Worm (Caenorhabditis elegans) whole organism, late embryonic: ENCODE data around the gene Y51A2D.8.

Source experiments
- F13H6.1 ChIP-seq: sonication (generic microtip); optimal IDR thresholded peaks from 2 replicates; lab custom pipeline; 2016; ENCODE audit warnings: missing genetic modification characterization, missing compliant biosample characterization
- K09A11.1 ChIP-seq: sonication (generic microtip); optimal IDR thresholded peaks from 2 replicates; lab custom pipeline; 2017; ENCODE audit warnings: antibody characterized with exemption, mild to moderate bottlenecking, missing genetic modification characterization, missing compliant biosample characterization; ENCODE audit not compliant: insufficient read depth
- T23F11.4 ChIP-seq: fragments of 200-800 bp; sonication (Bioruptor generic); optimal IDR thresholded peaks from 2 replicates; lab custom pipeline; 2018; ENCODE audit warnings: mild to moderate bottlenecking, missing genetic modification characterization, missing compliant biosample characterization
- Y22D7AL.16 ChIP-seq: sonication (generic microtip); optimal IDR thresholded peaks from 2 replicates; lab custom pipeline; 2016; ENCODE audit warnings: missing genetic modification characterization, missing compliant biosample characterization
- ahr-1 ChIP-seq: sonication (generic microtip); optimal IDR thresholded peaks from 2 replicates; lab custom pipeline; 2016; ENCODE audit warnings: missing genetic modification characterization, missing compliant biosample characterization
- ceh-14 ChIP-seq: sonication (generic microtip); optimal IDR thresholded peaks from 2 replicates; lab custom pipeline; 2016; ENCODE audit warnings: missing genotype, missing genetic modification characterization, missing compliant biosample characterization
- ceh-19 ChIP-seq: fragments of 200-800 bp; sonication (Bioruptor generic); optimal IDR thresholded peaks from 2 replicates; lab custom pipeline; 2018; ENCODE audit warnings: mild to moderate bottlenecking, missing genetic modification characterization, missing compliant biosample characterization
- ceh-24 ChIP-seq: sonication (generic microtip); optimal IDR thresholded peaks from 2 replicates; lab custom pipeline; 2016; ENCODE audit warnings: mild to moderate bottlenecking, missing genetic modification characterization, missing compliant biosample characterization
- ceh-6 ChIP-seq: fragments of 200-800 bp; sonication (Bioruptor generic); optimal IDR thresholded peaks from 2 replicates; lab custom pipeline; 2018; ENCODE audit warnings: mild to moderate bottlenecking, missing genetic modification characterization, missing compliant biosample characterization
- dmd-4 ChIP-seq: sonication (generic microtip); optimal IDR thresholded peaks from 2 replicates; lab custom pipeline; 2016; ENCODE audit warnings: borderline replicate concordance, missing genetic modification characterization, missing compliant biosample characterization
- dve-1 ChIP-seq: sonication (generic microtip); optimal IDR thresholded peaks from 2 replicates; lab custom pipeline; 2017; ENCODE audit warnings: antibody characterized with exemption, mild to moderate bottlenecking, missing genetic modification characterization, missing compliant biosample characterization
- elt-2 ChIP-seq: sonication (generic microtip); optimal IDR thresholded peaks from 2 replicates; lab custom pipeline; 2016; ENCODE audit warnings: missing genetic modification reagents, missing genetic modification characterization, missing compliant biosample characterization
- elt-4 ChIP-seq: sonication (generic microtip); optimal IDR thresholded peaks from 2 replicates; lab custom pipeline; 2016; ENCODE audit warnings: missing genetic modification characterization, missing compliant biosample characterization
- ets-4 ChIP-seq: sonication (generic microtip); optimal IDR thresholded peaks from 2 replicates; lab custom pipeline; 2016; ENCODE audit warnings: missing genetic modification characterization, missing compliant biosample characterization
- eyg-1 ChIP-seq: sonication (generic microtip); optimal IDR thresholded peaks from 2 replicates; lab custom pipeline; 2016; ENCODE audit warnings: missing genotype, missing genetic modification characterization, missing compliant biosample characterization
- fax-1 ChIP-seq: sonication (generic microtip); optimal IDR thresholded peaks from 2 replicates; lab custom pipeline; 2016; ENCODE audit warnings: missing genotype, missing genetic modification characterization, missing compliant biosample characterization
- fkh-10 ChIP-seq: fragments of 150-350 bp; optimal IDR thresholded peaks from 2 replicates; lab custom pipeline; 2014; ENCODE audit warnings: missing biosample characterization, missing genetic modification reagents, missing genetic modification characterization
- fkh-6 ChIP-seq: sonication (generic microtip); optimal IDR thresholded peaks from 2 replicates; lab custom pipeline; 2016; ENCODE audit warnings: missing genetic modification characterization, missing compliant biosample characterization
- gmeb-2 ChIP-seq: sonication (generic microtip); optimal IDR thresholded peaks from 2 replicates; lab custom pipeline; 2016; ENCODE audit warnings: missing genetic modification characterization, inconsistent platforms, missing compliant biosample characterization
- hlh-30 ChIP-seq: sonication (generic microtip); optimal IDR thresholded peaks from 2 replicates; lab custom pipeline; 2017; ENCODE audit warnings: antibody characterized with exemption, missing genetic modification characterization, missing compliant biosample characterization; ENCODE audit not compliant: insufficient read depth
- hlh-6 ChIP-seq: sonication (generic microtip); optimal IDR thresholded peaks from 2 replicates; lab custom pipeline; 2016; ENCODE audit warnings: missing genotype, missing genetic modification characterization, missing compliant biosample characterization
- lin-11 ChIP-seq: fragments of 200-800 bp; sonication (Bioruptor generic); optimal IDR thresholded peaks from 2 replicates; lab custom pipeline; 2018; ENCODE audit warnings: mild to moderate bottlenecking, missing genetic modification characterization, missing compliant biosample characterization
- mec-3 ChIP-seq: sonication (generic microtip); optimal IDR thresholded peaks from 2 replicates; lab custom pipeline; 2016; ENCODE audit warnings: borderline replicate concordance, missing genetic modification characterization, missing compliant biosample characterization
- nhr-11 ChIP-seq: fragments of 150-350 bp; optimal IDR thresholded peaks from 2 replicates; lab custom pipeline; 2014; ENCODE audit warnings: missing biosample characterization, missing genetic modification characterization
- nhr-232 ChIP-seq: sonication (generic microtip); optimal IDR thresholded peaks from 2 replicates; lab custom pipeline; 2016; ENCODE audit warnings: missing genetic modification characterization, missing compliant biosample characterization
- pat-9 ChIP-seq: fragments of 200-800 bp; sonication (Bioruptor generic); optimal IDR thresholded peaks from 2 replicates; lab custom pipeline; 2018; ENCODE audit warnings: mild to moderate bottlenecking, missing genetic modification characterization, moderate library complexity, missing compliant biosample characterization
- pqm-1 ChIP-seq: sonication (generic microtip); optimal IDR thresholded peaks from 2 replicates; lab custom pipeline; 2016; ENCODE audit warnings: missing genetic modification characterization, missing compliant biosample characterization
- ref-2 ChIP-seq: sonication (generic microtip); optimal IDR thresholded peaks from 2 replicates; lab custom pipeline; 2016; ENCODE audit warnings: missing genetic modification characterization, missing compliant biosample characterization
- sdc-2 ChIP-seq: sonication (generic microtip); optimal IDR thresholded peaks from 2 replicates; lab custom pipeline; 2016; ENCODE audit warnings: missing genotype, missing genetic modification characterization, missing compliant biosample characterization
- tbx-2 ChIP-seq: sonication (generic microtip); optimal IDR thresholded peaks from 2 replicates; lab custom pipeline; 2016; ENCODE audit warnings: missing genetic modification characterization, missing compliant biosample characterization
- unc-3 ChIP-seq, 2 experiments: fragments of 200-800 bp in 1 of 2; sonication (Bioruptor generic) in 1 of 2; sonication (generic microtip) in 1 of 2; conservative IDR thresholded peaks in 1 of 2; optimal IDR thresholded peaks in 1 of 2; 2 replicates each; pipeline versions ENCODE4 v1.3.6 to Lab custom; 2016 to 2022; ENCODE audit warnings: missing compliant biosample characterization in 2 of 2, missing genetic modification characterization in 2 of 2, missing genetic modification reagents in 1 of 2
- unc-55 ChIP-seq: sonication (generic microtip); optimal IDR thresholded peaks from 2 replicates; lab custom pipeline; 2017; ENCODE audit warnings: missing biosample characterization, missing genetic modification reagents, missing genetic modification characterization
- unc-86 ChIP-seq: sonication (generic microtip); optimal IDR thresholded peaks from 2 replicates; lab custom pipeline; 2016; ENCODE audit warnings: missing genetic modification characterization, missing compliant biosample characterization
- ztf-16 ChIP-seq: sonication (generic microtip); optimal IDR thresholded peaks from 2 replicates; lab custom pipeline; 2017; ENCODE audit warnings: missing genetic modification characterization, missing compliant biosample characterization

The Y51A2D.8 gene

ce11 chrV:18566352-18566751 lies 12.7 kb upstream of the Y51A2D.8 start:
- TF ChIP-seq dve-1 (tag; lab: Kevin White, UChicago) = peak; percentile 77

- TF ChIP-seq dve-1 (tag; lab: Kevin White, UChicago) (peak; percentile 91), ref-2 (tag; lab: Kevin White, UChicago) (no peak)
Measured at ce11 chrV:18565621-18566020, 12.0 kb upstream of the Y51A2D.8 start.

- TF ChIP-seq nhr-232 (tag; lab: Kevin White, UChicago) = no peak
- no peak for TF ChIP-seq ceh-24 (tag; lab: Kevin White, UChicago)
- TF ChIP-seq ets-4 (tag; lab: Kevin White, UChicago) = no peak
- no peak for TF ChIP-seq T23F11.4 (GFP tag; lab: Kevin White, UChicago)
- TF ChIP-seq sdc-2 = no peak
- no peak for TF ChIP-seq unc-55 (GFP tag; lab: Kevin White, UChicago)
Measured at ce11 chrV:18564786-18565185, 11.1 kb upstream of the Y51A2D.8 start, which contains the start of gene srg-34. Gene srg-34, minus strand, starts transcription at chrV:18564886.

- TF ChIP-seq eyg-1 = no peak
- no peak for TF ChIP-seq fkh-10 (GFP tag; lab: Kevin White, UChicago)
- no peak for TF ChIP-seq ceh-24 (tag; lab: Kevin White, UChicago)
- TF ChIP-seq hlh-6 = no peak
- TF ChIP-seq nhr-11 (tag; lab: Kevin White, UChicago) = no peak
- TF ChIP-seq unc-3 (GFP tag; conservative IDR thresholded peaks at IDR 0.05; lab: Robert Waterston, UW) = no peak
- TF ChIP-seq unc-3 (tag; optimal IDR thresholded peaks at IDR 0.05; lab: Kevin White, UChicago) = no peak
- TF ChIP-seq elt-2 (tag; lab: Kevin White, UChicago) = no peak
- no peak for TF ChIP-seq fkh-6 (tag; lab: Kevin White, UChicago)
- TF ChIP-seq tbx-2 (tag; lab: Kevin White, UChicago) = no peak
- no peak for TF ChIP-seq dmd-4
- TF ChIP-seq ceh-19 (GFP tag; lab: Kevin White, UChicago) = no peak
- no peak for TF ChIP-seq gmeb-2 (tag; lab: Kevin White, UChicago)
- TF ChIP-seq dve-1 (tag; lab: Kevin White, UChicago) = no peak
- TF ChIP-seq pqm-1 (tag; lab: Kevin White, UChicago) = no peak
- no peak for TF ChIP-seq ceh-6 (GFP tag; lab: Kevin White, UChicago)
Measured at ce11 chrV:18560944-18561343, 7.3 kb upstream of the Y51A2D.8 start.

ce11 chrV:18560188-18560587 lies 6.5 kb upstream of the Y51A2D.8 start, which contains the start of gene ttr-26:
Gene ttr-26, minus strand, starts transcription at chrV:18560288.
- TF ChIP-seq mec-3 (tag; lab: Kevin White, UChicago) (no peak), ztf-16 (tag; lab: Kevin White, UChicago) (no peak), dve-1 (tag; lab: Kevin White, UChicago) (no peak), K09A11.1 (tag; lab: Kevin White, UChicago) (no peak), ceh-6 (GFP tag; lab: Kevin White, UChicago) (no peak), unc-55 (GFP tag; lab: Kevin White, UChicago) (no peak), Y22D7AL.16 (tag; lab: Kevin White, UChicago) (no peak), gmeb-2 (tag; lab: Kevin White, UChicago) (no peak), ceh-19 (GFP tag; lab: Kevin White, UChicago) (no peak), tbx-2 (tag; lab: Kevin White, UChicago) (no peak), lin-11 (tag; lab: Kevin White, UChicago) (no peak), pat-9 (no peak), hlh-30 (tag; lab: Kevin White, UChicago) (no peak), hlh-6 (no peak), unc-86 (tag; lab: Kevin White, UChicago) (no peak), elt-4 (tag; lab: Kevin White, UChicago) (no peak)
- TF ChIP-seq, all 69 proteins: peak for 0

- TF ChIP-seq unc-86 (tag; lab: Kevin White, UChicago) (no peak), F13H6.1 (tag; lab: Kevin White, UChicago) (no peak), ahr-1 (tag; lab: Kevin White, UChicago) (no peak), eyg-1 (no peak), ceh-14 (no peak), fax-1 (tag; lab: Kevin White, UChicago) (no peak), gmeb-2 (tag; lab: Kevin White, UChicago) (no peak), nhr-232 (tag; lab: Kevin White, UChicago) (no peak), ceh-6 (GFP tag; lab: Kevin White, UChicago) (no peak), ets-4 (tag; lab: Kevin White, UChicago) (no peak)
Measured at ce11 chrV:18556488-18556887, 2.8 kb upstream of the Y51A2D.8 start, which contains the start of the genes ttr-24 and ttr-25. Gene ttr-24, minus strand, starts transcription at chrV:18556643. Gene ttr-25, plus strand, starts transcription at chrV:18556714.
